Fruit fly (Drosophila melanogaster) Kc167 (cell line): ENCODE results near the gene CheB98a.

Experiments
- Myc ChIP-seq: fragments of >200 bp; optimal IDR thresholded peaks from 2 replicates; lab custom pipeline; 2017; ENCODE audit warnings: missing external identifiers
- Sin3A ChIP-seq: fragments of >200 bp; optimal IDR thresholded peaks from 2 replicates; lab custom pipeline; 2018; ENCODE audit warnings: missing external identifiers
- h ChIP-seq: fragments of >200 bp; optimal IDR thresholded peaks from 3 replicates; lab custom pipeline; 2018; ENCODE audit warnings: missing external identifiers
- insv ChIP-seq: fragments of >200 bp; optimal IDR thresholded peaks from 3 replicates; lab custom pipeline; 2018; ENCODE audit warnings: missing external identifiers
- psq ChIP-seq: fragments of >200 bp; optimal IDR thresholded peaks from 2 replicates; lab custom pipeline; 2017; ENCODE audit warnings: missing external identifiers
- ttk ChIP-seq: sonication (Bioruptor generic); optimal IDR thresholded peaks from 2 replicates; lab custom pipeline; 2017; ENCODE audit warnings: missing external identifiers

dm6 chr3R:28840620-28841019 is 34.1 kb downstream of the CheB98a start:
- TF ChIP-seq psq (lab: Kevin White, UChicago): no peak
- TF ChIP-seq Sin3A: no peak
- TF ChIP-seq h (lab: Kevin White, UChicago): no peak
- TF ChIP-seq ttk: no peak
- no peak for TF ChIP-seq Myc (lab: Kevin White, UChicago)
- no peak for TF ChIP-seq insv
